Fruit fly (Drosophila melanogaster) whole organism, wandering third instar larva: ENCODE measurements around the gene BtbVII.

Experiments used
- Abd-B ChIP-seq: fragments of >200 bp; optimal IDR thresholded peaks from 2 replicates; lab custom pipeline; 2017; ENCODE audit warnings: missing biosample characterization, missing genetic modification characterization
- CG9705 ChIP-seq: fragments of 200-800 bp; sonication (Bioruptor generic); optimal IDR thresholded peaks from 2 replicates; lab custom pipeline; 2018; ENCODE audit warnings: missing biosample characterization, mild to moderate bottlenecking, missing genetic modification characterization
- CrebA ChIP-seq: fragments of 200-800 bp; sonication (Bioruptor generic); optimal IDR thresholded peaks from 2 replicates; lab custom pipeline; 2016; ENCODE audit warnings: missing biosample characterization, mild to moderate bottlenecking, missing genetic modification characterization, borderline replicate concordance
- Dfd ChIP-seq: fragments of >200 bp; optimal IDR thresholded peaks from 2 replicates; lab custom pipeline; 2017; ENCODE audit warnings: missing biosample characterization, missing genetic modification characterization
- Dif ChIP-seq: fragments of 200-275, 200-300 bp; sonication (Bioruptor generic); optimal IDR thresholded peaks from 2 replicates; lab custom pipeline; 2018; ENCODE audit warnings: missing biosample characterization, missing genetic modification characterization; ENCODE audit not compliant: partially characterized antibody
- GATAd ChIP-seq: sonication (Bioruptor generic); optimal IDR thresholded peaks from 2 replicates; lab custom pipeline; 2016; ENCODE audit warnings: missing biosample characterization, missing genetic modification characterization
- HLH106 ChIP-seq: fragments of 200-800 bp; optimal IDR thresholded peaks from 3 replicates; lab custom pipeline; 2019; ENCODE audit warnings: missing biosample characterization, mild to moderate bottlenecking, missing genetic modification characterization, moderate library complexity
- Hnf4 ChIP-seq: fragments of 200-800 bp; sonication (Bioruptor generic); optimal IDR thresholded peaks from 2 replicates; lab custom pipeline; 2016; ENCODE audit warnings: missing biosample characterization, mild to moderate bottlenecking, missing genetic modification characterization
- Hr78 ChIP-seq: fragments of >200 bp; optimal IDR thresholded peaks from 2 replicates; lab custom pipeline; 2017; ENCODE audit warnings: missing biosample characterization, missing genetic modification characterization
- Hr83 ChIP-seq: fragments of 200-300 bp; sonication (Bioruptor generic); optimal IDR thresholded peaks from 2 replicates; lab custom pipeline; 2016; ENCODE audit warnings: missing biosample characterization, mild to moderate bottlenecking, missing genetic modification characterization, moderate library complexity; ENCODE audit not compliant: poor library complexity, severe bottlenecking
- Jra ChIP-seq: sonication (Bioruptor generic); optimal IDR thresholded peaks from 2 replicates; lab custom pipeline; 2016; ENCODE audit warnings: missing biosample characterization, missing genetic modification characterization
- Mio ChIP-seq: sonication (Bioruptor generic); optimal IDR thresholded peaks from 2 replicates; lab custom pipeline; 2016; ENCODE audit warnings: missing biosample characterization, missing genetic modification characterization
- Myc ChIP-seq: fragments of >200 bp; optimal IDR thresholded peaks from 2 replicates; lab custom pipeline; 2017
- N ChIP-seq: fragments of >200 bp; optimal IDR thresholded peaks from 2 replicates; lab custom pipeline; 2018; ENCODE audit warnings: missing biosample characterization, missing external identifiers, missing genetic modification characterization
- OdsH ChIP-seq: fragments of 200-800 bp; sonication (Bioruptor generic); optimal IDR thresholded peaks from 2 replicates; lab custom pipeline; 2016; ENCODE audit warnings: missing biosample characterization, mild to moderate bottlenecking, missing genetic modification characterization
- Rel ChIP-seq, 2 experiments: fragments of 200-800 bp; sonication (Bioruptor generic) in 1 of 2; optimal IDR thresholded peaks; 2 replicates in 1 of 2; 3 replicates in 1 of 2; lab custom pipeline; 2016 to 2019; ENCODE audit warnings: mild to moderate bottlenecking in 2 of 2, missing biosample characterization in 2 of 2, missing genetic modification characterization in 2 of 2, moderate library complexity in 1 of 2
- Sp1 ChIP-seq: fragments of 200-800 bp; sonication (Bioruptor generic); optimal IDR thresholded peaks from 3 replicates; lab custom pipeline; 2019; ENCODE audit warnings: missing biosample characterization, mild to moderate bottlenecking, missing genetic modification characterization, moderate library complexity
- Vsx2 ChIP-seq: fragments of 200-300, 225-300 bp; sonication (Bioruptor generic); optimal IDR thresholded peaks from 2 replicates; lab custom pipeline; 2018; ENCODE audit warnings: missing biosample characterization, missing genetic modification characterization; ENCODE audit not compliant: partially characterized antibody
- br ChIP-seq: fragments of 200-800 bp; sonication (Bioruptor generic); optimal IDR thresholded peaks from 2 replicates; lab custom pipeline; 2016; ENCODE audit warnings: missing biosample characterization, missing genetic modification characterization
- brk ChIP-seq: fragments of 200-800 bp; sonication (Bioruptor generic); optimal IDR thresholded peaks from 2 replicates; lab custom pipeline; 2016; ENCODE audit warnings: missing biosample characterization, mild to moderate bottlenecking, missing genetic modification characterization
- dl ChIP-seq, 2 experiments: fragments of 175-275, 200-275 bp in 1 of 2; fragments of 200-275 bp in 1 of 2; sonication (Bioruptor generic); optimal IDR thresholded peaks; lab custom pipeline; 2018; ENCODE audit warnings: mild to moderate bottlenecking in 2 of 2, missing biosample characterization in 2 of 2, missing genetic modification characterization in 2 of 2, moderate library complexity in 2 of 2; ENCODE audit not compliant: partially characterized antibody in 2 of 2, insufficient read depth in 1 of 2
- dmrt93B ChIP-seq: fragments of 200-800 bp; sonication (Bioruptor generic); optimal IDR thresholded peaks from 2 replicates; lab custom pipeline; 2018; ENCODE audit warnings: missing biosample characterization, mild to moderate bottlenecking, missing genetic modification characterization
- dsf ChIP-seq: sonication (Bioruptor generic); optimal IDR thresholded peaks from 2 replicates; lab custom pipeline; 2016; ENCODE audit warnings: missing biosample characterization, missing genetic modification characterization, borderline replicate concordance
- ey ChIP-seq: fragments of 200-800 bp; sonication (Bioruptor generic); optimal IDR thresholded peaks from 2 replicates; lab custom pipeline; 2016; ENCODE audit warnings: missing biosample characterization, missing genetic modification characterization
- foxo ChIP-seq, 2 experiments: fragments of 200-800 bp; sonication (Bioruptor generic); optimal IDR thresholded peaks; 2 replicates in 1 of 2; 3 replicates in 1 of 2; lab custom pipeline; 2016 to 2017; ENCODE audit warnings: missing biosample characterization in 2 of 2, missing genetic modification characterization in 2 of 2
- fru ChIP-seq: fragments of 200-800 bp; sonication (Bioruptor generic); optimal IDR thresholded peaks from 3 replicates; lab custom pipeline; 2016; ENCODE audit warnings: missing biosample characterization, mild to moderate bottlenecking, missing genetic modification characterization
- h ChIP-seq: fragments of 200-800 bp; sonication (Bioruptor generic); optimal IDR thresholded peaks from 3 replicates; lab custom pipeline; 2016; ENCODE audit warnings: missing biosample characterization, mild to moderate bottlenecking, missing genetic modification characterization
- jim ChIP-seq: fragments of 175-275, 200-325 bp; sonication (Bioruptor generic); optimal IDR thresholded peaks from 2 replicates; lab custom pipeline; 2016; ENCODE audit warnings: missing biosample characterization, mild to moderate bottlenecking, missing genetic modification characterization
- lola ChIP-seq: fragments of >200 bp; optimal IDR thresholded peaks from 2 replicates; lab custom pipeline; 2017; ENCODE audit warnings: missing biosample characterization, missing genetic modification characterization
- pan ChIP-seq: fragments of >200 bp; optimal IDR thresholded peaks from 2 replicates; lab custom pipeline; 2017
- psq ChIP-seq: fragments of 200-800 bp; sonication (Bioruptor generic); optimal IDR thresholded peaks from 3 replicates; lab custom pipeline; 2017; ENCODE audit warnings: missing biosample characterization, mild to moderate bottlenecking, missing genetic modification characterization, moderate library complexity
- rgr ChIP-seq: fragments of 200-800 bp; sonication (Bioruptor generic); optimal IDR thresholded peaks from 3 replicates; lab custom pipeline; 2016; ENCODE audit warnings: missing biosample characterization, mild to moderate bottlenecking, missing genetic modification characterization
- sage ChIP-seq: fragments of 200-800 bp; sonication (Bioruptor generic); optimal IDR thresholded peaks from 2 replicates; lab custom pipeline; 2016; ENCODE audit warnings: missing biosample characterization, mild to moderate bottlenecking, missing genetic modification characterization
- sv ChIP-seq: fragments of 200-800 bp; sonication (Bioruptor generic); optimal IDR thresholded peaks from 3 replicates; lab custom pipeline; 2016; ENCODE audit warnings: missing biosample characterization, missing genetic modification characterization
- tai ChIP-seq: sonication (Bioruptor generic); optimal IDR thresholded peaks from 2 replicates; lab custom pipeline; 2016; ENCODE audit warnings: missing biosample characterization, missing genetic modification characterization
- usp ChIP-seq: fragments of >200 bp; optimal IDR thresholded peaks from 2 replicates; lab custom pipeline; 2017; ENCODE audit warnings: missing biosample characterization, missing genetic modification characterization
- woc ChIP-seq: sonication (Bioruptor generic); optimal IDR thresholded peaks from 2 replicates; lab custom pipeline; 2016; ENCODE audit warnings: missing biosample characterization, mild to moderate bottlenecking, missing genetic modification characterization

Gene BtbVII

DNA sequence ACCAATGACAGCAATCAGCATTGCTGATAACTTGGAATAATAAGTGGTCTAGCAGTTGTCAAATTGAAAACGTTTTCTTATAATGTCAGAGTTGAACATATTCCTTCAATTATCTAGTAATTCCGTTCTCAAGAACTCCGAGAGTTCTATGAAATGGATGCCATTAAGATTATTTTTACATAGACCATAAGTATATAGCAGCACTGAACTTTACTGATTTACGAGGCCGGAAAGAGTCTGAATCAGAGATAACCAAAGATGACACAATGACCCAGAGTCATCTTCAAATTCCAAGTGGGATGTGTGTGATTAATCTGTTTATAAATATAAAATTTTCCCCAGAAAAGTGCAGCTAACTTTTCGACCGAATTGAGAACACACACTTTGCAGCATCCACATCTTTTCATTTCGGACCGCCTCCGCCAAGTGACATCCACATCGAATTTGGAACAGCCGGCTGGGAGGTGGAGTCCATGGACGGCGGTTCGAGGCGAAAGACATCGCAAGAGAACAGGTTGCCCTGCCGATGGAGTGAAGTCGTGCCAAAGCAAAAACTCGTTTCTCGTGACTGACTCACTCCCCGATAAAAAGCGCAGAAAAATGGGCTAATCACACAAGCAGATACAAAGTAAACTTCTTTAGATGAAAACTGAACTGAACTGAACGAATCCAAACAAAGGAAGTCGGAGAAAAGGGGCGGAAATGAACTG, 23.4 kb upstream of the BtbVII start:
- TF ChIP-seq GATAd (GFP tag; lab: Kevin White, UChicago) = no peak
- TF ChIP-seq Vsx2 (GFP tag; lab: Kevin White, UChicago) = peak; percentile 62
- peak; percentile 7 for TF ChIP-seq woc (GFP tag; lab: Kevin White, UChicago)
- TF ChIP-seq, all 38 proteins: peak for 2

DNA sequence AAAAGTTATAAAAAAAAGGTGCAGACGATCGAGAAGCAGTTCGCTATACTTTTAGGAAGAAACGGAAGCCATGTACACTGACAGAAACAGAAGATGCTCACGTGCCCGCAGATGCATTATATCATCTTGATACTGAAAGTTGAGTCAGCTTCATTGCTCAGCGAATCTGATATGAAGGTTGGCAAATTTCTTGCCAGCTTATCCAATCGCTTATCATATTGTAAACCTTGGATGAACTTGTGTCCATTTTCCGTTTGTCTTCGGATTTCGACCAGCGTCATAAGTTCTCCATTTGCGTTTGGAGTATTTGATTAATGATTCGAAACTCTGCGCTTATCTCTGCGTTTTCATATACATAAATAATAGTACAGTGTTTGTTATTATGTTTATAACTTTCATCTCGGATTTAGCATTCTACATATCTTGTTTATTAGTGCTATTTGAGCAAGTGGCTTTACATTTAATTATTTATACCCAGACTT, 22.8 kb upstream of the BtbVII start:
- TF ChIP-seq psq (peak; percentile 25), h (GFP tag; lab: Kevin White, UChicago) (no peak), brk (GFP tag; lab: Kevin White, UChicago) (no peak), HLH106 (tag; lab: Kevin White, UChicago) (no peak), dmrt93B (GFP tag; lab: Kevin White, UChicago) (no peak), sage (GFP tag; lab: Kevin White, UChicago) (no peak), GATAd (GFP tag; lab: Kevin White, UChicago) (no peak), jim (no peak), woc (GFP tag; lab: Kevin White, UChicago) (no peak), Hr78 (GFP tag; lab: Kevin White, UChicago) (no peak), ey (GFP tag; lab: Kevin White, UChicago) (peak; percentile 5)

DNA sequence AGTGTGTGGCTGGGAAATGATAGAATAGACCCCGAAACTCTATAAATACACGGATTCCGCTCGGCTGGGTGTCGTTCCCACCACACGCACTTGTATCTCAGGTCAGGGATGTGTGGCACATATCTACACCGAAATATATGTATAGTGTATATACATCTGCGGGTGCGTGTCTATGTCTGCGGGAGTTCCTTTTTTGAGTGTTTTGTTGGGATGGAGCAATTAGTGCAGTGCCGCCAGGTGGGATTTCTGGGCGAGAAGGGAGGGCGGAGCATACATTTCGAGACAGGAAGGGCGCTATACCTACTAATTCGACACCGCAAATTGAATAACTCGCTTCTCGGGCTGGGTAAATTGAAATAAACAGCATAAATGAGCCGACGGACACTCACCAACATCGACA, 22.0 kb upstream of the BtbVII start:
- TF ChIP-seq Sp1 (GFP tag; lab: Kevin White, UChicago) (no peak), dsf (GFP tag; lab: Kevin White, UChicago) (no peak), rgr (GFP tag; lab: Kevin White, UChicago) (no peak), Myc (lab: Kevin White, UChicago) (no peak), sage (GFP tag; lab: Kevin White, UChicago) (no peak), Jra (GFP tag; lab: Kevin White, UChicago) (no peak), CrebA (GFP tag; lab: Kevin White, UChicago) (no peak), Hnf4 (GFP tag; lab: Kevin White, UChicago) (no peak), fru (GFP tag; lab: Kevin White, UChicago) (no peak), dmrt93B (GFP tag; lab: Kevin White, UChicago) (no peak), HLH106 (tag; lab: Kevin White, UChicago) (no peak), jim (no peak), GATAd (GFP tag; lab: Kevin White, UChicago) (no peak), Dif (no peak), Vsx2 (GFP tag; lab: Kevin White, UChicago) (no peak), N (GFP tag; lab: Kevin White, UChicago) (no peak), h (GFP tag; lab: Kevin White, UChicago) (no peak), Hr78 (GFP tag; lab: Kevin White, UChicago) (no peak), usp (GFP tag; lab: Kevin White, UChicago) (no peak)

DNA sequence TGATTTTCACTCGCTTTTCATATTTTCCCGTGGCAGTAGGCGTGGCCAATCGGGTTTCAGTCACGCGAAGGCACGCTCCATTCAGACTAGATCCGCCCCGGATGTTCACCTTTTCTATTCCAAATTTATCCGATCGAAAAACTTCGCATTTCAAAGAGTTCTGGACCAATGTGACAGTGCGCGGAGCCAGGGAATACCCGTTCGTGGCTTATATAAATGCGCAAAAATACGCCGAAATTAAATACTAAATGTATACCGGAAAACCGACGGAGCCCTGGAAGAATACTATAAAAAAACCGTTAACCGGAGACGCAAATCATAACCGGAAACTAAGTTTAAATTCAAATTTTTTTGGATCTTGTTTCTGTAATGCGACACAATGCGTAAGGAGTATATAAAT, 20.9 kb upstream of the BtbVII start, which contains the start of gene promL:
promL (minus strand) TSS at position 181 of the 400 bp plus-strand sequence.
- TF ChIP-seq brk (GFP tag; lab: Kevin White, UChicago) (peak; percentile 69), OdsH (peak; percentile 32), psq (peak; percentile 1), Jra (GFP tag; lab: Kevin White, UChicago) (no peak), Hr78 (GFP tag; lab: Kevin White, UChicago) (no peak), HLH106 (tag; lab: Kevin White, UChicago) (peak; percentile 49), pan (no peak), sage (GFP tag; lab: Kevin White, UChicago) (no peak), foxo (GFP tag; optimal IDR thresholded peaks at IDR 0.05; lab: Kevin White, UChicago) (peak in 1 of 2 experiments; percentile 41), usp (GFP tag; lab: Kevin White, UChicago) (no peak), CG9705 (GFP tag; lab: Kevin White, UChicago) (peak; percentile 43), Vsx2 (GFP tag; lab: Kevin White, UChicago) (no peak), br (GFP tag; lab: Kevin White, UChicago) (peak; percentile 56), lola (GFP tag; lab: Kevin White, UChicago) (no peak), ey (GFP tag; lab: Kevin White, UChicago) (peak; percentile 21), Hnf4 (GFP tag; lab: Kevin White, UChicago) (no peak), GATAd (GFP tag; lab: Kevin White, UChicago) (no peak), rgr (GFP tag; lab: Kevin White, UChicago) (peak; percentile 62), Dfd (GFP tag; lab: Kevin White, UChicago) (no peak), tai (no peak), Myc (lab: Kevin White, UChicago) (no peak), Sp1 (GFP tag; lab: Kevin White, UChicago) (peak; percentile 63), dl (GFP tag; optimal IDR thresholded peaks at IDR 0.05; lab: Kevin White, UChicago; ENCODE audit: insufficient read depth in 1 of 2, partially characterized antibody in 2 of 2) (peak in 1 of 2 experiments; percentile 10), jim (no peak), h (GFP tag; lab: Kevin White, UChicago) (peak; percentile 58), CrebA (GFP tag; lab: Kevin White, UChicago) (no peak), Hr83 (GFP tag; lab: Kevin White, UChicago) (peak; percentile 64), Abd-B (GFP tag; lab: Kevin White, UChicago) (no peak), sv (peak; percentile 14), Mio (GFP tag; lab: Kevin White, UChicago) (no peak), Rel (GFP tag; optimal IDR thresholded peaks at IDR 0.05; lab: Kevin White, UChicago) (no peak), Rel (tag; optimal IDR thresholded peaks at IDR 0.05; lab: Kevin White, UChicago) (peak; percentile 98), N (GFP tag; lab: Kevin White, UChicago) (no peak), fru (GFP tag; lab: Kevin White, UChicago) (peak; percentile 64), dmrt93B (GFP tag; lab: Kevin White, UChicago) (peak; percentile 1)
